Fruit fly (Drosophila melanogaster): ENCODE results near the gene Sfp79B.

dm6 chr3L:22051152-22051551 lies 29.0 kb upstream of the Sfp79B start:
- TF ChIP-seq CTCF (optimal IDR thresholded peaks at IDR 0.05) = no peak
- TF ChIP-seq CG8478 (optimal IDR thresholded peaks at IDR 0.05) = no peak

Measured in S2 (cell line).